Fruit fly (Drosophila melanogaster) whole organism, adult: ENCODE results near the gene CG13461.

Source experiments
- CG11617 ChIP-seq: fragments of 200-800 bp; sonication (Bioruptor generic); optimal IDR thresholded peaks from 2 replicates; lab custom pipeline; 2017; ENCODE audit warnings: mild to moderate bottlenecking, missing biosample characterization, missing genetic modification reagents, missing genetic modification characterization
- CG12768 ChIP-seq: fragments of 200-800 bp; sonication (Bioruptor generic); optimal IDR thresholded peaks from 2 replicates; lab custom pipeline; 2017; ENCODE audit warnings: missing biosample characterization, missing genetic modification characterization, mild to moderate bottlenecking, moderate library complexity, missing genetic modification reagents
- CG14711 ChIP-seq: fragments of 200-800 bp; sonication (Bioruptor generic); optimal IDR thresholded peaks from 2 replicates; lab custom pipeline; 2018; ENCODE audit warnings: missing biosample characterization, mild to moderate bottlenecking, missing genetic modification characterization, moderate library complexity
- CG1620 ChIP-seq: fragments of 200-800 bp; sonication (Bioruptor generic); optimal IDR thresholded peaks from 2 replicates; lab custom pipeline; 2016; ENCODE audit warnings: missing biosample characterization, missing genetic modification characterization
- CG33017 ChIP-seq: fragments of 200-800 bp; sonication (Bioruptor generic); optimal IDR thresholded peaks from 2 replicates; lab custom pipeline; 2018; ENCODE audit warnings: missing biosample characterization, mild to moderate bottlenecking, missing genetic modification characterization, moderate library complexity
- CG5204 ChIP-seq: fragments of 200-800 bp; sonication (Bioruptor generic); optimal IDR thresholded peaks from 2 replicates; lab custom pipeline; 2016; ENCODE audit warnings: missing biosample characterization, missing genetic modification characterization
- CG7045 ChIP-seq: fragments of 200-800 bp; sonication (Bioruptor generic); optimal IDR thresholded peaks from 2 replicates; lab custom pipeline; 2017; ENCODE audit warnings: missing biosample characterization, mild to moderate bottlenecking, missing genetic modification characterization
- CG7101 ChIP-seq: fragments of 200-800 bp; sonication (Bioruptor generic); optimal IDR thresholded peaks from 2 replicates; lab custom pipeline; 2018; ENCODE audit warnings: missing biosample characterization, mild to moderate bottlenecking, missing genetic modification characterization, moderate library complexity
- Clk ChIP-seq: fragments of 200-800 bp; sonication (Bioruptor generic); optimal IDR thresholded peaks from 2 replicates; lab custom pipeline; 2017; ENCODE audit warnings: missing biosample characterization, missing genetic modification characterization
- Crg-1 ChIP-seq: fragments of 200-800 bp; sonication (Bioruptor generic); optimal IDR thresholded peaks from 2 replicates; lab custom pipeline; 2016; ENCODE audit warnings: missing biosample characterization, missing genetic modification characterization
- Mnt ChIP-seq: fragments of 200-800 bp; sonication (Bioruptor generic); optimal IDR thresholded peaks from 2 replicates; lab custom pipeline; 2016; ENCODE audit warnings: missing biosample characterization, mild to moderate bottlenecking, missing genetic modification characterization
- bab1 ChIP-seq: fragments of 200-800 bp; sonication (Bioruptor generic); optimal IDR thresholded peaks from 3 replicates; lab custom pipeline; 2019; ENCODE audit warnings: missing biosample characterization, mild to moderate bottlenecking, missing genetic modification characterization, moderate library complexity
- cic ChIP-seq: fragments of 200-800 bp; sonication (Bioruptor generic); optimal IDR thresholded peaks from 2 replicates; lab custom pipeline; 2017; ENCODE audit warnings: missing biosample characterization, mild to moderate bottlenecking, missing genetic modification characterization, moderate library complexity
- cnc ChIP-seq, 2 experiments: fragments of >200 bp; optimal IDR thresholded peaks; 2 replicates each; lab custom pipeline; 2017
- kay ChIP-seq: fragments of 200-800 bp; sonication (Bioruptor generic); peaks from one replicate; lab custom pipeline; 2016; ENCODE audit warnings: missing biosample characterization, missing genetic modification characterization, borderline replicate concordance
- ovo ChIP-seq: fragments of 200-800 bp; sonication (Bioruptor generic); optimal IDR thresholded peaks from 2 replicates; lab custom pipeline; 2016; ENCODE audit warnings: missing biosample characterization, missing genetic modification characterization
- pad ChIP-seq: fragments of 200-800 bp; sonication (Bioruptor generic); optimal IDR thresholded peaks from 3 replicates; lab custom pipeline; 2017; ENCODE audit warnings: missing biosample characterization, missing genetic modification characterization, mild to moderate bottlenecking, moderate library complexity, missing genetic modification reagents
- tj ChIP-seq: fragments of 200-800 bp; sonication (Bioruptor generic); optimal IDR thresholded peaks from 3 replicates; lab custom pipeline; 2017; ENCODE audit warnings: missing biosample characterization, mild to moderate bottlenecking, missing genetic modification characterization, moderate library complexity
- toe ChIP-seq: fragments of 200-800 bp; sonication (Bioruptor generic); optimal IDR thresholded peaks from 2 replicates; lab custom pipeline; 2016; ENCODE audit warnings: missing biosample characterization, missing genetic modification characterization

Gene CG13461

DNA sequence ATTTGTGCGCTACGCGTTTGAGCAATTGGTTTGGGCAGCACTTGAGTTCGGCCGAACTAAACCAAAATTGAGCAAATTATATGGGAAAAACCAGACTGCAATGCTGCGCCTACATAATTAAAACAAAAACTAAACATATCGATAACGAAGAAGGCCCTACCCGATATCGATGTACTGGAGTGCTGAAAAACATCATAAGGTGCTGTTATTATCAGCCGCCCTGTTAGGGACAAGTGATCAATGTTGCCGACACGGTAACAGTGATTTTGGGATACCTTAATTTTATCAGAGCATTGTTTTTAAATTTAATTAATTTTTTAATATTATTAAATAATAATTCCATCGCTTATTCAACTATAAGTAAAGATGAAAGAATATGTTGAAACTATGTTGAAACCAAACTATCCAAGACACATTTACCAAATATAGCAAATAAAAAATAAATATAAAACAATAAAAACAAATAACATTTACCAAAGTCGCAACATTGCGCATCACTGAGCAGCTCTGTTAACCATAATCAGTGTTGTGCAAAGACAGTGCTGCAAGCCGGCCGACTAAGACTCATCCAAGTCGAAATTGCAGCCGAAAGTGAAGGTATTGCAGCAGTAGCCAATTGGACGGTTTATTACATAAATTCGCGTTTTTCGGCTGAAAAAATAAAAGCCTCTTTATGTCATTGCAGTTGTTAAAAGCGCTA is 42.4 kb upstream of the CG13461 start, which contains the start of the genes sstn, Plp and GlyRS:
TSS of gene sstn (minus strand) at position 131 of the 700 bp plus-strand sequence.
TSS of gene Plp (minus strand) at position 136 of the 700 bp plus-strand sequence.
TSS of gene GlyRS (plus strand) at position 554 of the 700 bp plus-strand sequence.
- TF ChIP-seq bab1 (GFP tag; lab: Kevin White, UChicago): peak; percentile 58
- peak; percentile 54 for TF ChIP-seq CG12768 (GFP tag; lab: Kevin White, UChicago)
- TF ChIP-seq cic (GFP tag; lab: Kevin White, UChicago): no peak
- TF ChIP-seq cnc (optimal IDR thresholded peaks at IDR 0.05; lab: Kevin White, UChicago): no peak
- TF ChIP-seq Crg-1: peak; percentile 31
- peak; percentile 37 for TF ChIP-seq ovo (GFP tag; lab: Kevin White, UChicago)
- no peak for TF ChIP-seq CG1620 (GFP tag; lab: Kevin White, UChicago)
- peak; percentile 81 for TF ChIP-seq kay (GFP tag; lab: Kevin White, UChicago)
- no peak for TF ChIP-seq Clk (GFP tag; lab: Kevin White, UChicago)
- no peak for TF ChIP-seq CG33017
- peak; percentile 36 for TF ChIP-seq CG7045 (GFP tag; lab: Kevin White, UChicago)
- TF ChIP-seq toe (GFP tag; lab: Kevin White, UChicago): no peak
- peak; percentile 61 for TF ChIP-seq Mnt (GFP tag; lab: Kevin White, UChicago)
- peak; percentile 57 for TF ChIP-seq CG11617 (GFP tag; lab: Kevin White, UChicago)
- peak; percentile 34 for TF ChIP-seq tj (GFP tag; lab: Kevin White, UChicago)
- TF ChIP-seq CG7101 (tag; lab: Kevin White, UChicago): peak; percentile 58
- peak; percentile 60 for TF ChIP-seq CG14711 (tag; lab: Kevin White, UChicago)
- TF ChIP-seq pad (GFP tag; lab: Kevin White, UChicago): peak; percentile 64

DNA sequence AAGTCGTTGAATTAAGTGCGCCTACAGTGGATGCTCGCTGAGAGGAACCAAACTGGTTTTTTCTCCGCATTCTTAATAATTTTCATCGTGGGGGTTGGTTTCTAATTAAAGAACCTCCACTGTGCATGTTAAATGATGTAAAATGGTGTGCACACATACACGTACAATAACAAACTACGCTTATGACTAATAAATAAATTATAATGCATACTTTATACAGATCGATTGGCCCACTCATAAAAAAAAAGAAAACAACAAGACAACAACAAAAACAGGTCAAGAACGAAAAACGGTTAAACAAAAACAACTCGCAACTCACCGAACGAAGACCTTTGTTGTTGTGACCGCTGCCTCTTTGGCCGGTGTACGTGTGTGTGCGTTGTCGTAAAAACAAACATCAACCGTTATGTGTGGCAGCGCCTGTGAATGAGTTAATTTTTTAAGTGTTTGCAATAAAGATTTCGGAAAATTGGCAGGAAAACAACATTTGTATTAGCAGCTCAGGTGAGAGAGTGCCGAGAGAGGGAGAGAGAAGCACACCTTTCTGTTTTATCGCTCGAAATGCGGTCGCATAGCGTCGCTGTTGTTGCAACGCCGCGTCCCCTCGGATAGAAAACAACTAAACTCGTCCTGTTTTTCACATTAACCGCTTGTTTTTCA is 41.8 kb upstream of the CG13461 start:
- TF ChIP-seq tj (GFP tag; lab: Kevin White, UChicago): no peak
- peak; percentile 29 for TF ChIP-seq bab1 (GFP tag; lab: Kevin White, UChicago)
- TF ChIP-seq Clk (GFP tag; lab: Kevin White, UChicago): no peak
- TF ChIP-seq CG7045 (GFP tag; lab: Kevin White, UChicago): no peak
- TF ChIP-seq CG12768 (GFP tag; lab: Kevin White, UChicago): peak; percentile 8
- TF ChIP-seq CG7101 (tag; lab: Kevin White, UChicago): no peak
- TF ChIP-seq kay (GFP tag; lab: Kevin White, UChicago): peak; percentile 44
- no peak for TF ChIP-seq pad (GFP tag; lab: Kevin White, UChicago)
- TF ChIP-seq CG33017: no peak
- TF ChIP-seq ovo (GFP tag; lab: Kevin White, UChicago): peak; percentile 65
- no peak for TF ChIP-seq Mnt (GFP tag; lab: Kevin White, UChicago)
- TF ChIP-seq toe (GFP tag; lab: Kevin White, UChicago): no peak

DNA sequence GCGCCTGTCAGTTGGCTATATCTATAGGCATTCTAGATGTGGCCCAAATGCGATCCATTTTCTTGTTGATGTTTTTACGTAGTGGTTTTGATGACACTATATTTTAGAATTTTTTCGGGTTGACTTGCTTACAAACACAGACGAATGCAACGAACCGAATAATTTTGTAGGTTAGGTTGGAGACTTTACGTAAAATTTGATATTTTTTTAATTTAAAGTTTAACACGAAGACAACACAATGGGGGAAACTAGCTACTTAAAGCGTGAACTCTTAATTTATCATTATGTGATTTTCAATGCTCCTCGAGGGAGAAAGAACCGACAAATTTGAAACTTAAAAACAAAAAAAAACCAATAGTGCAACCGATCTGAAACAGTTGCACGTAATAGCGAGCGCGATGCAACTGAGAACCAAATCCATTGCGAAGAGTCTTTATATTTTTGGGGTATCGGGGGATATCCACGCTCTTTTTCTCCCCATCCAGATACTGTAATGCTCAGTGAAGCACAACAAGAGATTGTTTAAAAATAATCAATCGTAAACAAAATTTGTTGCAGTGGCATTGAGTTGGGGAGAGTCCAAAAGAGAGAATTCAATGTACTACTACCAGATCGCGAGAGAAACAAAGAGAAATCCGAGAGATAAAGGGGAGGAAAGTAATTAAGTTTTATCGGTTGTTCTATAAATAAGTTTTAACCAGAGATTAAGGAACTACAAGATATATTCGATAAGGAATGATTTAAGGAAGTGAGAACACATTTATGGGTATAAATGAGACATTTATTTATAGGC is 37.8 kb upstream of the CG13461 start:
- no peak for TF ChIP-seq CG7101 (tag; lab: Kevin White, UChicago)
- TF ChIP-seq CG14711 (tag; lab: Kevin White, UChicago): no peak
- TF ChIP-seq cic (GFP tag; lab: Kevin White, UChicago): no peak
- no peak for TF ChIP-seq CG5204 (GFP tag; lab: Kevin White, UChicago)
- TF ChIP-seq CG33017: no peak
- TF ChIP-seq CG11617 (GFP tag; lab: Kevin White, UChicago): no peak

DNA sequence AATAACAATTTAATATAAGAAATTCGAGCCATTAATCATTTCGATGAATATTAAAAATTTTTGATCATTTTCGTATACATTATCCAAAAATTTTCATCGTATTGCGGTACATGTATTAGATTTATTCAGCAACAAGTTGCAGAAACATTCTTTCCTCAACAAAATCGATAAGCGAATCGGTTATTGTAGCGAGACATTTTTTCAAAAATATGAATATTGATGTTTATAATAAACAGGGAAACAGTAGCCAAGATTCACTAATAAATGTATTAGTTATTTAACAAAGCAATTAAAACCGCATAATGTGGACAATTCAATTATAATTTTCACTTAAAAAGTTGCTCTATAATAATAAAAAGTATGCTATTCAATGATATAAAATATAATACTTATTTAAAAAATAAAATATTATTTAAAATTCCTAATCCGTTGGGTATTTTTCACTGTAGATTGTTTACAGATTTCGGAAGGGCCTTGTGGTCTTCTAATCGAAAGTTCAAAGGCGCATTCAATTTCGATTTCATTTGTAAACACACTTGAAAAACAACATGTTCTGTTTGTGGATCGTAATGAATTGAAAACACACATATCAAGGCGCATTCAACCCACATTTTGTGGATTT is 36.9 kb upstream of the CG13461 start:
- TF ChIP-seq CG7045 (GFP tag; lab: Kevin White, UChicago): no peak
- TF ChIP-seq Mnt (GFP tag; lab: Kevin White, UChicago): no peak
- no peak for TF ChIP-seq cnc (optimal IDR thresholded peaks at IDR 0.05; lab: Kevin White, UChicago)
- TF ChIP-seq CG12768 (GFP tag; lab: Kevin White, UChicago): no peak
- no peak for TF ChIP-seq Crg-1
- TF ChIP-seq CG7101 (tag; lab: Kevin White, UChicago): no peak
- no peak for TF ChIP-seq ovo (GFP tag; lab: Kevin White, UChicago)
- no peak for TF ChIP-seq cic (GFP tag; lab: Kevin White, UChicago)

DNA sequence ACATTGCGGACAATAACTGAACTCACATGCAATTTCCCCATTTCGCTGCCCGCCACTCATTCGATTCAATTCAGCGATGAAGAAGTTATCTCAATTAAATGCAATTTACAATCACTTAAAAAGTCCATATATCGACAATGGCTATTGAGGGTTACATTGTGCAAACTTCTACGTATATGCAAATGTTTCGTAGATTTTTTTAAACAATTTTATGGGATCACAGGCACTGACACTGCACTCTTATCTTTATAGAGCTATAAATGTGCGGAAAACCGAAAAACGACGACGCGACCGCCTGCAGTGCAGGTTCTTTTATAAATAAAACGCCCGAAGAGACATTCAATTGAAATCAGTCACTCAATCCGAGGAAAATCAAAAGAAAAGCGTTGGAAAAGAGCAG is 36.0 kb upstream of the CG13461 start:
- TF ChIP-seq CG12768 (GFP tag; lab: Kevin White, UChicago) (no peak), kay (GFP tag; lab: Kevin White, UChicago) (peak; percentile 27)

DNA sequence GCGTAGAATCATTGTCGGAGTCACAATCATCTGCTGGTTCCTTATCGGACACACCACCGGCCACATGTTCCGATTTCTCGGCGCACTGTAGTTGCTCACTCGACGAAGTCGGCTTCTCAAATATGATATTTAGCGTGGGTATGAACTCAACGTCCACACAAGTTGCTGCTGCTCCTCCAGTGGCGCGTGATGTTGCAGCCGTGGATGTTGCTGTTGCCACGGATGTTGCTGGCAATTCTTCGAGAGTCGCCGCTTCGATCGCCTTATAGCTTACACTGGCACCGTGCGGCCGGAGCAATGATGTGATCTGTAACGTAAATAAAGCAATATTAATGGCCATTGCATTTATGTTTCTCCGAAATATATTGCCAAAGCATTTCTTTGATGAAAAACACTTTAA is 32.0 kb upstream of the CG13461 start:
- TF ChIP-seq CG7045 (GFP tag; lab: Kevin White, UChicago) (no peak), cic (GFP tag; lab: Kevin White, UChicago) (no peak), toe (GFP tag; lab: Kevin White, UChicago) (no peak), CG11617 (GFP tag; lab: Kevin White, UChicago) (no peak), tj (GFP tag; lab: Kevin White, UChicago) (no peak), CG7101 (tag; lab: Kevin White, UChicago) (no peak), kay (GFP tag; lab: Kevin White, UChicago) (no peak), CG33017 (no peak), CG1620 (GFP tag; lab: Kevin White, UChicago) (no peak), pad (GFP tag; lab: Kevin White, UChicago) (no peak), CG14711 (tag; lab: Kevin White, UChicago) (no peak), ovo (GFP tag; lab: Kevin White, UChicago) (no peak)
